Fruit fly (Drosophila melanogaster) Kc167 (cell line): ENCODE data around the gene CG7841.

Experiments
- insv ChIP-seq: fragments of >200 bp; optimal IDR thresholded peaks from 3 replicates; lab custom pipeline; 2018; ENCODE audit warnings: missing external identifiers
- psq ChIP-seq: fragments of >200 bp; optimal IDR thresholded peaks from 2 replicates; lab custom pipeline; 2017; ENCODE audit warnings: missing external identifiers
- ttk ChIP-seq: sonication (Bioruptor generic); optimal IDR thresholded peaks from 2 replicates; lab custom pipeline; 2017; ENCODE audit warnings: missing external identifiers

DNA sequence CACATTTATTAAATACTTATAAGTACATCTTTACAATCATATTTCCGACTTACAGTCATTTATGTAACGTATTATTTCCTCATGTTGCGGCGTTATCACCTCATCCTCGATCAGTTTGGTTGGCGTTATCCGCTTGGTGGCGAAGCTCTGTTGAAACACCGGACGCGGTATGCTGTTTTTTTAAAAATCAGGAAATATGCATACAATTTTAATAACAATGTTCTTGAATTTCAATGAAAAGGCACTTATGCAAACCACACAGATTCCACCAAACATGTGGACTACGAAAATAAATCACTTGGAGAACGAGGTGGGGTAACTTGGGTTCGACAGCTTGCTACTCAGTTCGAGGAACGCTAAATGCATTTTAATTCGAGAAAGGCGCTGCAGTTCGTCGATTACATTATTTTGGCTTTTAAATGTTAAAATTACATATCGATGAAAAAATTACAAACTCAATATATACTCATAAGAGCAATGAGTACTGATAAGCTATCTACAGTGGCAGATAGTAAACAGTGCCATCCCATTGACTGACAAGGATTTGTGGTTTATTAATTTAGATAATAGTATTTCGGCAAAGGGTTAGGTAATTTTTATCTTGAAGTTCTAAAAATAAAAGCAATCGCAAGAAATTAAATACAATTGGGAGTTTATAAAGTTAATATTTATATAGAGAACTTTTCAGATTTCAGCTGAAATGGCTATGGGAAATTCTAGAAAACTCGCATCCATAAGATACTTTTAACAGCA, 1.7 kb downstream of the CG7841 start:
- no peak for TF ChIP-seq psq (lab: Kevin White, UChicago)
- no peak for TF ChIP-seq ttk (lab: Kevin White, UChicago)
- no peak for TF ChIP-seq insv (lab: Kevin White, UChicago)
